Worm (Caenorhabditis elegans): Measurements from ENCODE around the gene srg-41.

DNA sequence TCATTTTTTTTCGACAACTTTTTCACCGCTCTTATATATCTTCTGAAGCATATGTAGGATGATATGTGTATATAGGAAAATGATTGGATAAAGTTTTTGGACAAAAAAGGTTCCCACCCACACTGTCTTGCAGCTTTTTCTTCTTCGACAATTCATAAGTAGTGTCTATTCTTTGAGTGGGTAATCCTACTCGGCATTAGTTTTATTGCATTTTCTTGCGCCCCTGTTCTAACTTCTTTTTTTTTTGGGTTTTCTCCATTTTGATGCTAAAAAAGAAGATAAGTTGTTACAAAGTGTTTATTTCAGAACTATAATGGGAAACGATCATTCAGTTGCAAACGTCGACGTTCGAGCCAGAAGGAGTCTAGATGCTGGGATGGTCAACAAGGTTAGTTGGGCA is 27.4 kb downstream of the srg-41 start, which contains the start of gene glb-3:
- no peak for TF ChIP-seq dao-5 (tag; optimal IDR thresholded peaks at IDR 0.05)
- no peak for TF ChIP-seq him-1 (tag; optimal IDR thresholded peaks at IDR 0.05)

Measured in whole organism, L4/young adult.